Fruit fly (Drosophila melanogaster): Measurements from ENCODE around the gene CG42813.

CG42813 gene

DNA sequence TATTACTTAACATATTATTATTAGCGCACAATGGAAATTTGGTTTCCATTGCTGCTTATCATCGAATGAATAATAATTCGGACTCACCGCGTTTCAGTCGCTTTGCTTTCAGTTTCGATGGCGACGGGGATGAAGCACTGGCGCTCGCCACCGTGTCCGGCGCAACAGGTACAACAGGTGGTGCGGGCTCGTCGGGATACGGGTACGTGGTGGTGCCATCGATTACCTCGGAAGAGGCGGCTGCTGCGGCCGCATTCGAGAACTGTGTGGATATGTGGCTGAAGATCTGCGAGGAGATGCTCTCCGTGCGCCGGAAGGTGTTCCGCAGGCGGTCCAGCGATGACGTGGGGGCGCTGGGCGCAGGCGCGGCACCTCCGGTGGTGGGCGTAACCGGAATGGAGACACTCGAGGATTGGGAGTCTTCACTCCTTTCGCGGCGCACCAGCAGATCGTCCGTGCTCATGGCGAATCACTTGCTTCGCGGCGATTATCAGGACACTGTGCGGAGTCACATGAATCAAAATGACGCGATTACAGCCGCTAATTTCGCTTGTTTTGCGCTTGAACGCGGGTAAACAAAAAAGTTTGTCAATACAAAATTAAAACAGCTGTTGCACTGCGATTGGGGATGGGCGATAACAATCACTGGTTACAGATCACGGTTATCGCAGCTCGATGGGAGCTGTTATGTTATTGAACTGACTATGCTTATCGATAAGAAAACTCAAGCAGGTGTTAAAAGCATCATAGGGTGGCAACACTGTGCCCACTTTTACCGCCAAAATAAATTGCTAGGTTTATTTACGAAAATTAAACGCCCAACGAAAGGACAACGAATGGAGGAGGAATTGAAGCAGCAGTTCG is 10.3 kb upstream of the CG42813 start, which contains the start of the genes CG31064 and PolA2 (continued):
- TF ChIP-seq tin (GFP tag; optimal IDR thresholded peaks at IDR 0.05), result no peak
- TF ChIP-seq Lpt (GFP tag; optimal IDR thresholded peaks at IDR 0.05), result no peak
- TF ChIP-seq lilli (GFP tag; optimal IDR thresholded peaks at IDR 0.05), result no peak
- TF ChIP-seq CG12942 (GFP tag; optimal IDR thresholded peaks at IDR 0.05), result no peak
- TF ChIP-seq CG2889 (GFP tag; IDR thresholded peaks at IDR 0.05), result no peak
- TF ChIP-seq GATAe (GFP tag; conservative IDR thresholded peaks at IDR 0.05), result no peak
- TF ChIP-seq cad (GFP tag; optimal IDR thresholded peaks at IDR 0.05), result no peak
- no peak for TF ChIP-seq Kr (GFP tag; optimal IDR thresholded peaks at IDR 0.05)
- TF ChIP-seq amos (GFP tag; IDR thresholded peaks at IDR 0.05; ENCODE audit: partially characterized antibody), result peak; percentile 81
- TF ChIP-seq btn (GFP tag; optimal IDR thresholded peaks at IDR 0.05), result no peak
- no peak for TF ChIP-seq pan (optimal IDR thresholded peaks at IDR 0.05)
- no peak for TF ChIP-seq pan (GFP tag; optimal IDR thresholded peaks at IDR 0.05 in 1 of 2, IDR thresholded peaks at IDR 0.05 in 1 of 2)
- TF ChIP-seq Dref (GFP tag; IDR thresholded peaks at IDR 0.05), result peak; percentile 98
- peak; percentile 59 for TF ChIP-seq kah (GFP tag; optimal IDR thresholded peaks at IDR 0.05)
- peak; percentile 0 for TF ChIP-seq Elba2 (GFP tag; optimal IDR thresholded peaks at IDR 0.05)
- TF ChIP-seq CG9609 (GFP tag; optimal IDR thresholded peaks at IDR 0.05), result no peak
- TF ChIP-seq CG10267 (tag; optimal IDR thresholded peaks at IDR 0.05), result peak; percentile 53
- peak; percentile 94 for TF ChIP-seq Sry-δ (GFP tag; optimal IDR thresholded peaks at IDR 0.05)
- TF ChIP-seq CG8290 (GFP tag; optimal IDR thresholded peaks at IDR 0.05), result no peak
- no peak for TF ChIP-seq CG8290 (tag; optimal IDR thresholded peaks at IDR 0.05)
- TF ChIP-seq vvl (GFP tag; IDR thresholded peaks at IDR 0.05), result peak; percentile 51
- no peak for TF ChIP-seq CG8089 (GFP tag; optimal IDR thresholded peaks at IDR 0.05)

dm6 chr3R:27237980-27238379 is 9.6 kb upstream of the CG42813 start:
- TF ChIP-seq row (GFP tag; IDR thresholded peaks at IDR 0.05), result peak; percentile 22; the same call in 1 of the 3 replicates
- peak; percentile 7 for TF ChIP-seq ewg (GFP tag; optimal IDR thresholded peaks at IDR 0.05)
- TF ChIP-seq da (GFP tag; optimal IDR thresholded peaks at IDR 0.05), result no peak
- TF ChIP-seq onecut (GFP tag; IDR thresholded peaks at IDR 0.05), result peak; percentile 96
- no peak for TF ChIP-seq CG7372 (GFP tag; IDR thresholded peaks at IDR 0.05)
- TF ChIP-seq CG16863 (GFP tag; optimal IDR thresholded peaks at IDR 0.05), result no peak
- TF ChIP-seq CG3995 (GFP tag; optimal IDR thresholded peaks at IDR 0.05), result peak; percentile 73
- no peak for TF ChIP-seq disco-r (GFP tag; optimal IDR thresholded peaks at IDR 0.05)
- TF ChIP-seq wek (GFP tag; optimal IDR thresholded peaks at IDR 0.05), result peak; percentile 82
- TF ChIP-seq MBD-R2 (GFP tag; IDR thresholded peaks at IDR 0.05), result peak; percentile 52; the same call in 1 of the 2 replicates
- no peak for TF ChIP-seq CG2120 (GFP tag; optimal IDR thresholded peaks at IDR 0.05)
- TF ChIP-seq Oli (tag; optimal IDR thresholded peaks at IDR 0.05), result no peak

dm6 chr3R:27233398-27233797 is 5.0 kb upstream of the CG42813 start, which contains the start of gene CG31068:
Gene CG31068, plus strand, starts transcription at chr3R:27233698.
- TF ChIP-seq NK7.1 (GFP tag; optimal IDR thresholded peaks at IDR 0.05) (no peak), CG7786 (GFP tag; optimal IDR thresholded peaks at IDR 0.05) (no peak), Atf6 (GFP tag; IDR thresholded peaks at IDR 0.05) (no peak), CG6683 (GFP tag; optimal IDR thresholded peaks at IDR 0.05) (no peak), Hsf (GFP tag; optimal IDR thresholded peaks at IDR 0.05) (no peak), dm (GFP tag; optimal IDR thresholded peaks at IDR 0.05) (no peak), emc (GFP tag; optimal IDR thresholded peaks at IDR 0.05) (no peak), CG7372 (GFP tag; IDR thresholded peaks at IDR 0.05) (no peak), Fer3 (tag; optimal IDR thresholded peaks at IDR 0.05) (no peak), ara (GFP tag; IDR thresholded peaks at IDR 0.05) (no peak)
